Worm (Caenorhabditis elegans) whole organism, mixed stage, embryonic: Measurements from ENCODE around the gene H20J04.9.

Source experiments
- blmp-1 ChIP-seq: fragments of 150-350 bp; optimal IDR thresholded peaks from 2 replicates; lab custom pipeline; 2014; ENCODE audit warnings: missing biosample characterization, missing genetic modification characterization
- ceh-83 ChIP-seq: fragments of 200-800 bp; sonication (Bioruptor generic); optimal IDR thresholded peaks from 2 replicates; lab custom pipeline; 2018; ENCODE audit warnings: mild to moderate bottlenecking, missing genetic modification characterization, missing compliant biosample characterization
- ces-1 ChIP-seq: fragments of 150-350 bp; optimal IDR thresholded peaks from 2 replicates; lab custom pipeline; 2014; ENCODE audit warnings: missing biosample characterization, missing genetic modification reagents, missing genetic modification characterization
- elt-3 ChIP-seq: fragments of 150-350 bp; optimal IDR thresholded peaks from 2 replicates; lab custom pipeline; 2014; ENCODE audit warnings: missing biosample characterization, missing genetic modification characterization
- ham-2 ChIP-seq: fragments of 200-800 bp; sonication (Bioruptor generic); optimal IDR thresholded peaks from 2 replicates; lab custom pipeline; 2018; ENCODE audit warnings: mild to moderate bottlenecking, missing genetic modification characterization, missing compliant biosample characterization
- lin-32 ChIP-seq: fragments of 200-800 bp; sonication (Bioruptor generic); optimal IDR thresholded peaks from 2 replicates; lab custom pipeline; 2018; ENCODE audit warnings: mild to moderate bottlenecking, missing genetic modification characterization, missing compliant biosample characterization
- nhr-12 ChIP-seq: fragments of 150-350 bp; optimal IDR thresholded peaks from 2 replicates; lab custom pipeline; 2014; ENCODE audit warnings: missing biosample characterization, missing genetic modification characterization
- nhr-237 ChIP-seq: fragments of 150-350 bp; optimal IDR thresholded peaks from 2 replicates; lab custom pipeline; 2014; ENCODE audit warnings: missing biosample characterization, missing genetic modification characterization
- nhr-28 ChIP-seq: fragments of 150-350 bp; optimal IDR thresholded peaks from 2 replicates; lab custom pipeline; 2014; ENCODE audit warnings: missing biosample characterization, missing genetic modification characterization
- pha-4 ChIP-seq: fragments of 150-350 bp; optimal IDR thresholded peaks from 2 replicates; lab custom pipeline; 2018; ENCODE audit warnings: missing biosample characterization, missing genetic modification reagents, missing genetic modification characterization
- tbx-8 ChIP-seq: fragments of 200-800 bp; sonication (Bioruptor generic); optimal IDR thresholded peaks from 2 replicates; lab custom pipeline; 2018; ENCODE audit warnings: mild to moderate bottlenecking, missing genetic modification characterization, moderate library complexity, missing compliant biosample characterization
- unc-39 ChIP-seq: fragments of 150-350 bp; optimal IDR thresholded peaks from 2 replicates; lab custom pipeline; 2014; ENCODE audit warnings: missing biosample characterization, missing genetic modification characterization

DNA sequence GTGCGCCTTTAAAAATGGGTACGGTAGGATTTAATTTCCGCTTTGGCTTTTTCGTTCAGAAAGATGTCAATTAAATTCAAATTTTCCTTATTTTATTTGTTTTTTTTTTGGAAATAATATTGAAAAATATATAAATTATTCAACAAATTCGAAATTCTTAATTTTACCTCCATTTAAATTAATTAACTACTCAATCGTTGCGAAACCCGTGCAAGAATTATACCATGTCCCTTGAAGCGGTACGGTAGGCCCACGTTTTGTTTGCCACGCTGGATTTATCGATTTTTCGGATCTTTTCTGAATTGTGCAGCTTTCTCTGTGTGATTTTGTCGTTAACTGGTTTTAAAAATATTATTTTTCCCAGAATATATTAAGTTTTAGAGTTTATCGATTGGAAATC, 30.5 kb upstream of the H20J04.9 start, which contains the start of gene Y52E8A.2:
- TF ChIP-seq blmp-1 (tag; lab: Kevin White, UChicago) (no peak), ham-2 (GFP tag; lab: Kevin White, UChicago) (no peak), nhr-28 (tag; lab: Kevin White, UChicago) (no peak), ceh-83 (no peak), unc-39 (no peak), tbx-8 (GFP tag; lab: Kevin White, UChicago) (no peak), nhr-12 (tag; lab: Kevin White, UChicago) (no peak), elt-3 (tag; lab: Kevin White, UChicago) (no peak), nhr-237 (tag; lab: Kevin White, UChicago) (no peak), pha-4 (tag; lab: Kevin White, UChicago) (no peak), lin-32 (GFP tag; lab: Kevin White, UChicago) (no peak), ces-1 (GFP tag; lab: Kevin White, UChicago) (no peak)
